Worm (Caenorhabditis elegans) whole organism, mixed stage, embryonic: ENCODE results near the gene T24F1.7.

Experiments
- bed-3 ChIP-seq: fragments of 200-800 bp; sonication (Bioruptor generic); optimal IDR thresholded peaks from 3 replicates; lab custom pipeline; 2018; ENCODE audit warnings: mild to moderate bottlenecking, missing genetic modification characterization, moderate library complexity, missing compliant biosample characterization
- blmp-1 ChIP-seq: fragments of 150-350 bp; optimal IDR thresholded peaks from 2 replicates; lab custom pipeline; 2014; ENCODE audit warnings: missing biosample characterization, missing genetic modification characterization
- ceh-39 ChIP-seq: fragments of 150-350 bp; optimal IDR thresholded peaks from 2 replicates; lab custom pipeline; 2014; ENCODE audit warnings: missing biosample characterization, missing genetic modification characterization
- ceh-43 ChIP-seq: fragments of 200-800 bp; sonication (Bioruptor generic); optimal IDR thresholded peaks from 2 replicates; lab custom pipeline; 2018; ENCODE audit warnings: mild to moderate bottlenecking, missing genetic modification characterization, moderate library complexity, missing compliant biosample characterization
- ceh-83 ChIP-seq: fragments of 200-800 bp; sonication (Bioruptor generic); optimal IDR thresholded peaks from 2 replicates; lab custom pipeline; 2018; ENCODE audit warnings: mild to moderate bottlenecking, missing genetic modification characterization, missing compliant biosample characterization
- ces-1 ChIP-seq: fragments of 150-350 bp; optimal IDR thresholded peaks from 2 replicates; lab custom pipeline; 2014; ENCODE audit warnings: missing biosample characterization, missing genetic modification reagents, missing genetic modification characterization
- drap-1 ChIP-seq: fragments of 200-800 bp; sonication (Bioruptor generic); optimal IDR thresholded peaks from 3 replicates; lab custom pipeline; 2018; ENCODE audit warnings: mild to moderate bottlenecking, missing genetic modification characterization, missing compliant biosample characterization
- elt-1 ChIP-seq: sonication (generic microtip); optimal IDR thresholded peaks from 2 replicates; lab custom pipeline; 2017; ENCODE audit warnings: missing genetic modification characterization, mild to moderate bottlenecking, missing compliant biosample characterization, antibody characterized with exemption, moderate library complexity, borderline replicate concordance; ENCODE audit not compliant: insufficient read depth
- elt-3 ChIP-seq: fragments of 150-350 bp; optimal IDR thresholded peaks from 2 replicates; lab custom pipeline; 2014; ENCODE audit warnings: missing biosample characterization, missing genetic modification characterization
- ham-2 ChIP-seq: fragments of 200-800 bp; sonication (Bioruptor generic); optimal IDR thresholded peaks from 2 replicates; lab custom pipeline; 2018; ENCODE audit warnings: mild to moderate bottlenecking, missing genetic modification characterization, missing compliant biosample characterization
- hlh-1 ChIP-seq: fragments of 150-350 bp; optimal IDR thresholded peaks from 2 replicates; lab custom pipeline; 2014; ENCODE audit warnings: missing biosample characterization, missing genetic modification reagents, missing genetic modification characterization
- lin-13 ChIP-seq: fragments of 150-350 bp; optimal IDR thresholded peaks from 2 replicates; lab custom pipeline; 2014; ENCODE audit warnings: missing biosample characterization, missing genetic modification characterization
- lsy-2 ChIP-seq: fragments of 150-350 bp; optimal IDR thresholded peaks from 2 replicates; lab custom pipeline; 2014; ENCODE audit warnings: missing biosample characterization, missing genetic modification characterization
- mab-5 ChIP-seq: fragments of 150-350 bp; optimal IDR thresholded peaks from 2 replicates; lab custom pipeline; 2014; ENCODE audit warnings: missing biosample characterization, missing genetic modification characterization
- mep-1 ChIP-seq: fragments of 150-350 bp; optimal IDR thresholded peaks from 2 replicates; lab custom pipeline; 2017; ENCODE audit warnings: missing biosample characterization, missing genetic modification reagents, missing genetic modification characterization, inconsistent platforms
- mls-2 ChIP-seq: sonication (generic microtip); optimal IDR thresholded peaks from 2 replicates; lab custom pipeline; 2016; ENCODE audit warnings: mild to moderate bottlenecking, missing genetic modification characterization, moderate library complexity, missing compliant biosample characterization
- nhr-12 ChIP-seq: fragments of 150-350 bp; optimal IDR thresholded peaks from 2 replicates; lab custom pipeline; 2014; ENCODE audit warnings: missing biosample characterization, missing genetic modification characterization
- nhr-2 ChIP-seq: fragments of 150-350 bp; optimal IDR thresholded peaks from 2 replicates; lab custom pipeline; 2014; ENCODE audit warnings: missing biosample characterization, missing genetic modification characterization
- nhr-237 ChIP-seq: fragments of 150-350 bp; optimal IDR thresholded peaks from 2 replicates; lab custom pipeline; 2014; ENCODE audit warnings: missing biosample characterization, missing genetic modification characterization
- nhr-28 ChIP-seq: fragments of 150-350 bp; optimal IDR thresholded peaks from 2 replicates; lab custom pipeline; 2014; ENCODE audit warnings: missing biosample characterization, missing genetic modification characterization
- nhr-76 ChIP-seq: sonication (generic microtip); optimal IDR thresholded peaks from 2 replicates; lab custom pipeline; 2017; ENCODE audit warnings: missing biosample characterization, missing genetic modification characterization
- pha-4 ChIP-seq: fragments of 150-350 bp; optimal IDR thresholded peaks from 2 replicates; lab custom pipeline; 2018; ENCODE audit warnings: missing biosample characterization, missing genetic modification reagents, missing genetic modification characterization
- sem-2 ChIP-seq: fragments of 200-800 bp; sonication (Bioruptor generic); optimal IDR thresholded peaks from 2 replicates; lab custom pipeline; 2018; ENCODE audit warnings: mild to moderate bottlenecking, missing genetic modification characterization, missing compliant biosample characterization
- tbx-8 ChIP-seq: fragments of 200-800 bp; sonication (Bioruptor generic); optimal IDR thresholded peaks from 2 replicates; lab custom pipeline; 2018; ENCODE audit warnings: mild to moderate bottlenecking, missing genetic modification characterization, moderate library complexity, missing compliant biosample characterization
- unc-120 ChIP-seq: sonication (generic microtip); optimal IDR thresholded peaks from 2 replicates; lab custom pipeline; 2017; ENCODE audit warnings: missing genetic modification characterization, missing compliant biosample characterization; ENCODE audit not compliant: poor library complexity, severe bottlenecking
- unc-39 ChIP-seq: fragments of 150-350 bp; optimal IDR thresholded peaks from 2 replicates; lab custom pipeline; 2014; ENCODE audit warnings: missing biosample characterization, missing genetic modification characterization
- unc-62 ChIP-seq: fragments of 150-350 bp; optimal IDR thresholded peaks from 2 replicates; lab custom pipeline; 2014; ENCODE audit warnings: missing biosample characterization, missing genetic modification reagents, missing genetic modification characterization
- zip-8 ChIP-seq: fragments of 150-350 bp; optimal IDR thresholded peaks from 2 replicates; lab custom pipeline; 2014; ENCODE audit warnings: missing biosample characterization, missing genetic modification characterization
- ztf-11 ChIP-seq: fragments of 150-350 bp; optimal IDR thresholded peaks from 2 replicates; lab custom pipeline; 2014; ENCODE audit warnings: missing biosample characterization, missing genetic modification characterization

The T24F1.7 gene

DNA sequence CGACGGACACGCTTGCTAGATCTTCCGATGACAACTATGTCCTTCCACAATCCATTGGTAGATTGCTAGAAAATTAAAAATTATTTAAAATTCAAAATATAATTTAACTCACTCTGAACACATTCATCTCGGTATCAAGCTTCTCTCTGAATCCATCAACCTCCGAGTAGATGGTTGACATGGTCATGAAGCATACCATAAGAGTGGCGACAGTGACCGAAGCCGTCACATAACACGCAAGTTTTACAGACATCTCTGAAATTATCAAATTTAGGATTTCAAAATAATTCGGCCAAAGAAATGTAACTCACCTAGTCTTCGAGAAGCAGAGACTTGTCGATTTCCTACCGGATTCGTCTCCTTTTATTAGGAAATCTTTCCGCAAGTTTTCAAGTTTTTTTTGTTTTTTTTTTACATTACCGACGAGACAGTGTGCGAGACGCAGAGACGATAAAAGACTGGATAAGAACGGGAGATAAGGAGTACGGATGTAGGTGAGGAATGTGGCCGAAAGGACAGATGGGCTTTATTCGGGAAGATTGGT lies 25.2 kb downstream of the T24F1.7 start, which contains the start of gene sqt-1:
TSS of gene sqt-1 (minus strand) at position 341 of the 544 bp plus-strand sequence.
- TF ChIP-seq unc-62 (GFP tag; lab: Kevin White, UChicago), result no peak
- TF ChIP-seq unc-39 (tag; lab: Kevin White, UChicago), result no peak
- TF ChIP-seq ham-2 (GFP tag; lab: Kevin White, UChicago), result no peak
- TF ChIP-seq sem-2 (GFP tag; lab: Kevin White, UChicago), result no peak
- no peak for TF ChIP-seq unc-120 (tag; lab: Kevin White, UChicago)
- no peak for TF ChIP-seq elt-3 (tag; lab: Kevin White, UChicago)
- no peak for TF ChIP-seq bed-3 (GFP tag; lab: Kevin White, UChicago)
- TF ChIP-seq pha-4, result no peak
- TF ChIP-seq ces-1 (GFP tag; lab: Kevin White, UChicago), result no peak
- no peak for TF ChIP-seq mls-2 (tag; lab: Kevin White, UChicago)
- no peak for TF ChIP-seq nhr-28
- TF ChIP-seq nhr-237, result no peak
- no peak for TF ChIP-seq lin-13 (tag; lab: Kevin White, UChicago)
- no peak for TF ChIP-seq zip-8 (tag; lab: Kevin White, UChicago)
- no peak for TF ChIP-seq nhr-12 (tag; lab: Kevin White, UChicago)
- no peak for TF ChIP-seq blmp-1 (tag; lab: Kevin White, UChicago)
- no peak for TF ChIP-seq ceh-83 (GFP tag; lab: Kevin White, UChicago)

DNA sequence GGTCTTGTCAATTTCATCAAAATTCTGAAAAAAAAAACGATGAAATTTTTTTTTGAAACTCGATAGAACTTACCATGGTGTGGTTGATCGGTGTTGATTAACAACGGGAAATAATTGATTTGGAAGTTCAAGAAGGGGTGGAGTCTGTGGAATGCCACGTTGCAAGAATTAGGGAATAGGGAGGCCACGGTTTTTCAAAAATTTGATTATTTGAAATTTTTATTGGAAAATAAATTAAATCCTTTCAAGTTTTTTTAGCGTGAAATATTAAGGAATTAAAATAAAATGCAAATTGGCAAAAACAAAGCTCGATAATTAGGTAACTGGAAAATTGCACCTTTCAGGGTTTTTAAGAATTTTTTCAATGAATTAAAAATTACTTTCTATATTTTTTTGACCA lies 27.2 kb downstream of the T24F1.7 start, which contains the start of gene rmd-3:
TSS of gene rmd-3 (minus strand) at position 101 of the 400 bp plus-strand sequence.
- TF ChIP-seq blmp-1 (tag; lab: Kevin White, UChicago), result no peak
- TF ChIP-seq drap-1 (GFP tag; lab: Kevin White, UChicago), result no peak
- no peak for TF ChIP-seq ces-1 (GFP tag; lab: Kevin White, UChicago)
- no peak for TF ChIP-seq nhr-28
- TF ChIP-seq mls-2 (tag; lab: Kevin White, UChicago), result no peak
- no peak for TF ChIP-seq mep-1 (tag; lab: Kevin White, UChicago)
- no peak for TF ChIP-seq hlh-1 (tag; lab: Kevin White, UChicago)
- TF ChIP-seq tbx-8 (GFP tag; lab: Kevin White, UChicago), result no peak
- TF ChIP-seq lsy-2 (tag; lab: Kevin White, UChicago), result no peak
- no peak for TF ChIP-seq elt-3 (tag; lab: Kevin White, UChicago)
- TF ChIP-seq nhr-2 (tag; lab: Kevin White, UChicago), result no peak
- no peak for TF ChIP-seq ceh-83 (GFP tag; lab: Kevin White, UChicago)
- TF ChIP-seq unc-62 (GFP tag; lab: Kevin White, UChicago), result no peak
- no peak for TF ChIP-seq ceh-39 (tag; lab: Kevin White, UChicago)
- no peak for TF ChIP-seq nhr-12 (tag; lab: Kevin White, UChicago)
- TF ChIP-seq elt-1, result no peak

DNA sequence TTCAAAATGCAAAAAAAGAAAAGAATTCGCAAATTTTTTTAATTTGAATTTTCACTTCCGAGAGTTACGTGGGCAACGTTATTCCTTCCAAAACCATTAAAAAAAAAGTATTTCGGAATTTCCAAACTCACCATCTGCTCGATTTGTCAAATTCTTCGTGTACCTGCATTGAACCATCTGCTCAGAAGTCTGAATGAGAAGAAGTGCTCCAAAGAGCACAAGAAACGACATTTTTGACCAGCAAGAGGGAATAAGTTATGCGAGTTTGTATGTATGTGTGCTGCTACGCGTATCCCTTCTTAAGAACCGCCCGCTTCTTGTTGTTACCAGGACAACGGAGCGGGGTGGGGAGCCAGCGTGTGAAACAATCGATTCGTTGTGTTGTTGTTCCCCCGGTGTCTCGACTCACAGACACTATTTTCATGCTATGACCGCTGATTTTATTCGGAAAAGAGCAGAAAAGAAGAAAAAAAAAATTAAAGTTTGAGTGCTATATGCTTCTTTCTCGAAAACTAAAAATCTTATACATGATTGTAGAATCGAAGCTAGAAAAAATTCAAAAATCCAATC lies 31.1 kb downstream of the T24F1.7 start, which contains the start of gene lgc-20:
TSS of gene lgc-20 (minus strand) at position 311 of the 570 bp plus-strand sequence.
- no peak for TF ChIP-seq ceh-43 (GFP tag; lab: Kevin White, UChicago)
- TF ChIP-seq zip-8 (tag; lab: Kevin White, UChicago), result no peak
- TF ChIP-seq ztf-11 (tag; lab: Kevin White, UChicago), result no peak
- no peak for TF ChIP-seq hlh-1 (tag; lab: Kevin White, UChicago)
- TF ChIP-seq elt-3 (tag; lab: Kevin White, UChicago), result no peak
- no peak for TF ChIP-seq drap-1 (GFP tag; lab: Kevin White, UChicago)
- no peak for TF ChIP-seq nhr-2 (tag; lab: Kevin White, UChicago)
- TF ChIP-seq tbx-8 (GFP tag; lab: Kevin White, UChicago), result no peak
- no peak for TF ChIP-seq pha-4
- TF ChIP-seq unc-62 (GFP tag; lab: Kevin White, UChicago), result no peak
- no peak for TF ChIP-seq sem-2 (GFP tag; lab: Kevin White, UChicago)

DNA sequence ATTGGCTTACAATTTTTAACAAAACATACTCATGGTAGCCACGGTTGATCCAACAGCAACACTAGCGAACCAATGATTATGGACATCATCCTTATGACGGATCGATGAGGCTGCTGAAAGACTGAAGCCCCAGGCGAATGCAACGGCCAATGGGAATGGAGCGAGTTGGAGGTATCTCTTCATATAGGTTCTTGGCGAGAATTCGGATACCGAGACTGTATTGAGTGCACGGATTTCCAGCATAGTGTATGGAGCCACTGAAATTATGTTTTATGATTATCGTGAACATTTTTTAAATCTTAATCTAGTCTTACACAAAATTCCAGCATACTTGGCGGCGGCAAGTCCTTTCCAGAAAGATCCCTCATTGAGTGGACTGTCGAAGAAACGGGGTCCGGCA lies 32.2 kb downstream of the T24F1.7 start:
- TF ChIP-seq nhr-28 (no peak), pha-4 (no peak), blmp-1 (tag; lab: Kevin White, UChicago) (no peak), drap-1 (GFP tag; lab: Kevin White, UChicago) (no peak), unc-120 (tag; lab: Kevin White, UChicago) (no peak), mab-5 (tag; lab: Kevin White, UChicago) (no peak), unc-62 (GFP tag; lab: Kevin White, UChicago) (no peak), zip-8 (tag; lab: Kevin White, UChicago) (no peak), ceh-83 (GFP tag; lab: Kevin White, UChicago) (no peak), ceh-43 (GFP tag; lab: Kevin White, UChicago) (no peak), tbx-8 (GFP tag; lab: Kevin White, UChicago) (no peak), nhr-76 (tag; lab: Kevin White, UChicago) (no peak), elt-1 (no peak)
